Worm (Caenorhabditis elegans): ENCODE results near the gene wht-7.

DNA sequence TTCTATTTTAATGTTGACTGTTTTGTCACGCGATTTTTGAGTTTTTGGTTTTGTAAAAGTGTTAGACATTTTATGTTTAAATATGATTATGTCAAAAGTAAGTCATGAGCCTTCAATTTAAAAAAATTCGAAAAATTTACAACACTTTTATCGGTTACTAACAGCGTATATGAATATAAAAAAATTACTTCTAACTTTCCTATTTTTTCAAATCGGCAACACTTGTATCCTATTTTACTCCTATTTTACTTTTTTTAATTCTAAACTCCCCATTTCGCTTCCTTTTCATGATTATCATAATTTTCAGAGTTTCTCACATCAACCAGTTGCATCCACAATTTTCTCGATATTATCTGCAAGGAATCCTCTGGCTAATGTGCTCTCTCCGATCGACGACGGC is 31.1 kb downstream of the wht-7 start, which contains the start of gene kin-18:
- TF ChIP-seq him-1 (tag; optimal IDR thresholded peaks at IDR 0.05) = no peak
- TF ChIP-seq W03F9.2 (tag; optimal IDR thresholded peaks at IDR 0.05) = no peak

All from whole organism, L4/young adult.